Worm (Caenorhabditis elegans) whole organism, young adult: ENCODE results near the gene F22H10.1.

Source experiments
- B0035.1 ChIP-seq: sonication (generic microtip); optimal IDR thresholded peaks from 2 replicates; lab custom pipeline; 2016; ENCODE audit warnings: missing genetic modification characterization, mild to moderate bottlenecking, missing compliant biosample characterization, missing genotype, missing genetic modification reagents
- C06A6.2 ChIP-seq: fragments of 200-800 bp; sonication (Bioruptor generic); conservative IDR thresholded peaks from 2 replicates; pipeline ENCODE4 v1.3.6; 2022; ENCODE audit warnings: missing genetic modification characterization, missing compliant biosample characterization
- F37B4.10 ChIP-seq: fragments of 200-800 bp; sonication (Bioruptor generic); IDR thresholded peaks from 2 replicates; pipeline ENCODE4 v1.3.6; 2022; ENCODE audit warnings: missing genetic modification characterization, missing compliant biosample characterization
- akir-1 ChIP-seq: fragments of 200-800 bp; sonication (Bioruptor generic); optimal IDR thresholded peaks from 2 replicates; lab custom pipeline; 2018; ENCODE audit warnings: mild to moderate bottlenecking, missing genetic modification characterization, moderate library complexity, missing compliant biosample characterization
- aptf-2 ChIP-seq: fragments of 200-800 bp; sonication (Bioruptor generic); conservative IDR thresholded peaks from 2 replicates; pipeline ENCODE4 v1.3.6; 2022; ENCODE audit warnings: missing genetic modification reagents, missing genetic modification characterization, missing compliant biosample characterization
- attf-5 ChIP-seq: fragments of 200-800 bp; sonication (Bioruptor generic); optimal IDR thresholded peaks from 2 replicates; lab custom pipeline; 2018; ENCODE audit warnings: mild to moderate bottlenecking, missing genetic modification characterization, missing compliant biosample characterization
- attf-6 ChIP-seq: fragments of 200-800 bp; sonication (Bioruptor generic); IDR thresholded peaks from 2 replicates; pipeline ENCODE4 v1.3.6; 2022; ENCODE audit warnings: missing genetic modification reagents, missing genetic modification characterization, missing compliant biosample characterization
- bed-2 ChIP-seq: fragments of 200-800 bp; sonication (Bioruptor generic); IDR thresholded peaks from 2 replicates; pipeline ENCODE4 v1.3.6; 2022; ENCODE audit warnings: missing genetic modification reagents, missing genetic modification characterization, missing compliant biosample characterization
- ceh-79 ChIP-seq: sonication (generic microtip); optimal IDR thresholded peaks from 2 replicates; lab custom pipeline; 2017; ENCODE audit warnings: mild to moderate bottlenecking, missing genetic modification characterization, missing compliant biosample characterization
- chd-7 ChIP-seq: sonication (generic microtip); optimal IDR thresholded peaks from 2 replicates; lab custom pipeline; 2016; ENCODE audit warnings: mild to moderate bottlenecking, missing genetic modification characterization, moderate library complexity, missing compliant biosample characterization
- egrh-3 ChIP-seq: fragments of 200-800 bp; sonication (Bioruptor generic); IDR thresholded peaks from 2 replicates; pipeline ENCODE4 v1.3.6; 2022; ENCODE audit warnings: missing genetic modification reagents, missing genetic modification characterization, missing compliant biosample characterization
- ekl-4 ChIP-seq: fragments of 200-800 bp; sonication (Bioruptor generic); IDR thresholded peaks from 2 replicates; pipeline ENCODE4 v1.3.6; 2022; ENCODE audit warnings: missing genetic modification reagents, missing genetic modification characterization, missing compliant biosample characterization
- ets-4 ChIP-seq: fragments of 200-800 bp; sonication (Bioruptor generic); optimal IDR thresholded peaks from 2 replicates; lab custom pipeline; 2018; ENCODE audit warnings: mild to moderate bottlenecking, missing genetic modification characterization, missing compliant biosample characterization
- hsf-1 ChIP-seq: fragments of 200-800 bp; sonication (Bioruptor generic); IDR thresholded peaks from 2 replicates; pipeline ENCODE4 v1.3.6; 2022; ENCODE audit warnings: missing genetic modification reagents, missing genetic modification characterization, missing compliant biosample characterization
- let-526 ChIP-seq: fragments of 200-800 bp; sonication (Bioruptor generic); IDR thresholded peaks from 2 replicates; pipeline ENCODE4 v1.3.6; 2022; ENCODE audit warnings: missing genetic modification reagents, missing genetic modification characterization, missing compliant biosample characterization
- let-607 ChIP-seq, 2 experiments: fragments of 200-800 bp in 1 of 2; sonication (Bioruptor generic) in 1 of 2; sonication (generic microtip) in 1 of 2; optimal IDR thresholded peaks; 2 replicates each; lab custom pipeline; 2016 to 2018; ENCODE audit warnings: mild to moderate bottlenecking in 2 of 2, missing compliant biosample characterization in 2 of 2, missing genetic modification characterization in 2 of 2, moderate library complexity in 2 of 2, missing genotype in 1 of 2
- lin-26 ChIP-seq: fragments of 200-800 bp; sonication (Bioruptor generic); IDR thresholded peaks from 2 replicates; pipeline ENCODE4 v1.3.6; 2022; ENCODE audit warnings: missing genetic modification reagents, missing genetic modification characterization, missing compliant biosample characterization
- lin-40 ChIP-seq: sonication (generic microtip); optimal IDR thresholded peaks from 2 replicates; lab custom pipeline; 2016; ENCODE audit warnings: missing genetic modification characterization, mild to moderate bottlenecking, missing compliant biosample characterization, missing genotype, missing genetic modification reagents
- lsy-27 ChIP-seq: sonication (generic microtip); optimal IDR thresholded peaks from 2 replicates; lab custom pipeline; 2017; ENCODE audit warnings: missing genetic modification characterization, mild to moderate bottlenecking, missing compliant biosample characterization, antibody characterized with exemption, missing genotype, borderline replicate concordance; ENCODE audit not compliant: insufficient read depth
- nhr-179 ChIP-seq: sonication (generic microtip); optimal IDR thresholded peaks from 2 replicates; lab custom pipeline; 2016; ENCODE audit warnings: mild to moderate bottlenecking, missing genetic modification characterization, missing compliant biosample characterization
- pbrm-1 ChIP-seq: fragments of 200-800 bp; sonication (Bioruptor generic); IDR thresholded peaks from 2 replicates; pipeline ENCODE4 v1.3.6; 2022; ENCODE audit warnings: missing genetic modification reagents, missing genetic modification characterization, missing compliant biosample characterization
- sdz-38 ChIP-seq: sonication (generic microtip); optimal IDR thresholded peaks from 2 replicates; lab custom pipeline; 2016; ENCODE audit warnings: missing genotype, missing genetic modification characterization, missing compliant biosample characterization
- sea-2 ChIP-seq: fragments of 200-800 bp; sonication (Bioruptor generic); IDR thresholded peaks from 2 replicates; pipeline ENCODE4 v1.3.6; 2022; ENCODE audit warnings: missing genetic modification characterization, missing compliant biosample characterization
- somi-1 ChIP-seq: fragments of 200-800 bp; sonication (Bioruptor generic); optimal IDR thresholded peaks from 2 replicates; lab custom pipeline; 2018; ENCODE audit warnings: mild to moderate bottlenecking, missing genetic modification characterization, missing compliant biosample characterization
- tbx-9 ChIP-seq: sonication (generic microtip); optimal IDR thresholded peaks from 2 replicates; lab custom pipeline; 2016; ENCODE audit warnings: borderline replicate concordance, missing genetic modification characterization, inconsistent platforms, missing compliant biosample characterization
- tlf-1 ChIP-seq: fragments of 200-800 bp; sonication (Bioruptor generic); optimal IDR thresholded peaks from 2 replicates; lab custom pipeline; 2018; ENCODE audit warnings: mild to moderate bottlenecking, missing genetic modification characterization, missing compliant biosample characterization
- xnd-1 ChIP-seq: sonication (generic microtip); optimal IDR thresholded peaks from 2 replicates; lab custom pipeline; 2016; ENCODE audit warnings: missing genotype, missing genetic modification reagents, missing genetic modification characterization, missing compliant biosample characterization
- zfh-2 ChIP-seq: fragments of 200-800 bp; sonication (Bioruptor generic); conservative IDR thresholded peaks from 2 replicates; pipeline ENCODE4 v1.3.6; 2022; ENCODE audit warnings: missing genetic modification reagents, missing genetic modification characterization, missing compliant biosample characterization
- ztf-28 ChIP-seq: fragments of 200-800 bp; sonication (Bioruptor generic); IDR thresholded peaks from 2 replicates; pipeline ENCODE4 v1.3.6; 2022; ENCODE audit warnings: missing genetic modification reagents, missing genetic modification characterization, missing compliant biosample characterization
- ztf-6 ChIP-seq: fragments of 200-800 bp; sonication (Bioruptor generic); IDR thresholded peaks from 2 replicates; pipeline ENCODE4 v1.3.6; 2022; ENCODE audit warnings: missing genetic modification reagents, missing genetic modification characterization, missing compliant biosample characterization

Gene F22H10.1

ce11 chrX:16731167-16731566 is 28.9 kb downstream of the F22H10.1 start:
- TF ChIP-seq lin-26: no peak
- no peak for TF ChIP-seq ets-4 (GFP tag; lab: Kevin White, UChicago)
- no peak for TF ChIP-seq bed-2 (GFP tag; lab: Robert Waterston, UW)
- no peak for TF ChIP-seq lsy-27 (tag; lab: Kevin White, UChicago)
- TF ChIP-seq let-607 (tag; optimal IDR thresholded peaks at IDR 0.05; lab: Kevin White, UChicago): no peak
- TF ChIP-seq zfh-2 (GFP tag; lab: Robert Waterston, UW): no peak
- no peak for TF ChIP-seq tlf-1
- TF ChIP-seq lin-40 (tag; lab: Kevin White, UChicago): no peak
- no peak for TF ChIP-seq attf-6 (GFP tag; lab: Robert Waterston, UW)
- no peak for TF ChIP-seq egrh-3 (GFP tag; lab: Robert Waterston, UW)
- no peak for TF ChIP-seq pbrm-1 (GFP tag; lab: Robert Waterston, UW)
- TF ChIP-seq, all 124 proteins: peak for 0

- TF ChIP-seq C06A6.2 (GFP tag; lab: Robert Waterston, UW) (no peak), tbx-9 (no peak), somi-1 (GFP tag; lab: Kevin White, UChicago) (peak; percentile 11)
Observed at ce11 chrX:16732259-16732658, 30.0 kb downstream of the F22H10.1 start.

DNA sequence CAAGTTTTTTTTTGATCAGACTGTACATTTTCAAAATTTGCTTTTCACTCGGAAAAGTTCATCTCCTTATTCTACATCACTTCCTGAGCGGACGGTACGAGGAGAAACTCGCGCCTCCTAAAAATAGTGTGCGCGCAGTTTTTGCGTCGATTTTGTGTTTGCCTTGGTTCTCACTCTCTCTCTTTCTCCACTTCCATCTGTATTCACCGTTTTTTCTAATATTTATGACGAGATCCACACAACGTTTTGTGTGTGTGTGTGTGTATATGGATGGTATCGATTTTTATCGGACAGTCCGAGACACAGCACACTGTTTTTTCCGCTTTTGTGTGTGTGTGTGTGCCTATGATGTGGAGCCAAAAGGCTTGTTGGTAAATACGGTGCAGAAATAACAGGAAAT is 31.2 kb downstream of the F22H10.1 start:
- TF ChIP-seq attf-5 (GFP tag; lab: Kevin White, UChicago) (no peak), let-526 (no peak)

- no peak for TF ChIP-seq ztf-6
- peak; percentile 46 for TF ChIP-seq somi-1 (GFP tag; lab: Kevin White, UChicago)
- TF ChIP-seq lin-40 (tag; lab: Kevin White, UChicago): peak; percentile 5
- TF ChIP-seq, all 124 proteins: peak for 2
Observed at ce11 chrX:16734970-16735369, 32.7 kb downstream of the F22H10.1 start.

- no peak for TF ChIP-seq ztf-28 (GFP tag; lab: Robert Waterston, UW)
- TF ChIP-seq chd-7 (tag; lab: Kevin White, UChicago): no peak
- no peak for TF ChIP-seq F37B4.10 (GFP tag; lab: Robert Waterston, UW)
Observed at ce11 chrX:16737478-16737877, 35.2 kb downstream of the F22H10.1 start.

- TF ChIP-seq akir-1 (no peak), ekl-4 (GFP tag; lab: Robert Waterston, UW) (no peak), sea-2 (no peak), aptf-2 (GFP tag; lab: Robert Waterston, UW) (no peak), nhr-179 (tag; lab: Kevin White, UChicago) (no peak)
Observed at ce11 chrX:16744940-16745339, 42.7 kb downstream of the F22H10.1 start, which contains the start of gene C10E2.2. Gene C10E2.2 (plus strand): TSS chrX:16745240.

DNA sequence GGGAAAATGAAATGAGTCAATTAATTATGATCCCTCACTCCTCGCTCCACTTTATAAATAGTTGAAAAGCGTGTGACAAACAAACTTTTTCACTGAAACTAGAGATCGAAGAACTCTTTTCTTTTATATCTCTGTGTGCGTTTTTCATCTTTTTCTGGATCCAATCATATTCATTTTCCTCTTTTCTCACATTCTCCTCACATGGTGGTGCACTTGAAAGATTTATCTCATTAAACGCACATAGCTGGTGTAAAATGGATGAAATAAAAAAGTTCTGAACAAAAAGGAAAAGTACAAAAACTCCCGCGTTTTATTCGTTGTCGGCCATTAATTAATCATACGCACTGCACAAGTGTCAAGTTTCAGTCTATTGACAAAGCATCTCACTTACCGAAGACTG is 50.0 kb downstream of the F22H10.1 start:
- TF ChIP-seq ceh-79: no peak
- TF ChIP-seq sdz-38 (tag; lab: Kevin White, UChicago): no peak
- no peak for TF ChIP-seq F37B4.10 (GFP tag; lab: Robert Waterston, UW)
- no peak for TF ChIP-seq hsf-1 (GFP tag; lab: Robert Waterston, UW)
- no peak for TF ChIP-seq B0035.1 (tag; lab: Kevin White, UChicago)
- no peak for TF ChIP-seq xnd-1 (tag; lab: Kevin White, UChicago)
